Worm (Caenorhabditis elegans) whole organism, mixed stage, embryonic: ENCODE data around the gene ftt-2.

ENCODE experiments used
- M03D4.4 ChIP-seq: sonication (generic microtip); optimal IDR thresholded peaks from 2 replicates; lab custom pipeline; 2017; ENCODE audit warnings: mild to moderate bottlenecking, missing genetic modification characterization, missing compliant biosample characterization
- bed-3 ChIP-seq: fragments of 200-800 bp; sonication (Bioruptor generic); optimal IDR thresholded peaks from 3 replicates; lab custom pipeline; 2018; ENCODE audit warnings: mild to moderate bottlenecking, missing genetic modification characterization, moderate library complexity, missing compliant biosample characterization
- blmp-1 ChIP-seq: fragments of 150-350 bp; optimal IDR thresholded peaks from 2 replicates; lab custom pipeline; 2014; ENCODE audit warnings: missing biosample characterization, missing genetic modification characterization
- ceh-43 ChIP-seq: fragments of 200-800 bp; sonication (Bioruptor generic); optimal IDR thresholded peaks from 2 replicates; lab custom pipeline; 2018; ENCODE audit warnings: mild to moderate bottlenecking, missing genetic modification characterization, moderate library complexity, missing compliant biosample characterization
- ceh-83 ChIP-seq: fragments of 200-800 bp; sonication (Bioruptor generic); optimal IDR thresholded peaks from 2 replicates; lab custom pipeline; 2018; ENCODE audit warnings: mild to moderate bottlenecking, missing genetic modification characterization, missing compliant biosample characterization
- ces-1 ChIP-seq: fragments of 150-350 bp; optimal IDR thresholded peaks from 2 replicates; lab custom pipeline; 2014; ENCODE audit warnings: missing biosample characterization, missing genetic modification reagents, missing genetic modification characterization
- cnd-1 ChIP-seq: fragments of 200-800 bp; sonication (Bioruptor generic); optimal IDR thresholded peaks from 2 replicates; lab custom pipeline; 2018; ENCODE audit warnings: mild to moderate bottlenecking, missing genetic modification characterization, missing compliant biosample characterization
- drap-1 ChIP-seq: fragments of 200-800 bp; sonication (Bioruptor generic); optimal IDR thresholded peaks from 3 replicates; lab custom pipeline; 2018; ENCODE audit warnings: mild to moderate bottlenecking, missing genetic modification characterization, missing compliant biosample characterization
- elt-3 ChIP-seq: fragments of 150-350 bp; optimal IDR thresholded peaks from 2 replicates; lab custom pipeline; 2014; ENCODE audit warnings: missing biosample characterization, missing genetic modification characterization
- flh-1 ChIP-seq: fragments of 200-800 bp; sonication (Bioruptor generic); optimal IDR thresholded peaks from 2 replicates; lab custom pipeline; 2018; ENCODE audit warnings: mild to moderate bottlenecking, missing genetic modification characterization, moderate library complexity, missing compliant biosample characterization
- hlh-1 ChIP-seq: fragments of 150-350 bp; optimal IDR thresholded peaks from 2 replicates; lab custom pipeline; 2014; ENCODE audit warnings: missing biosample characterization, missing genetic modification reagents, missing genetic modification characterization
- lin-13 ChIP-seq: fragments of 150-350 bp; optimal IDR thresholded peaks from 2 replicates; lab custom pipeline; 2014; ENCODE audit warnings: missing biosample characterization, missing genetic modification characterization
- lin-32 ChIP-seq: fragments of 200-800 bp; sonication (Bioruptor generic); optimal IDR thresholded peaks from 2 replicates; lab custom pipeline; 2018; ENCODE audit warnings: mild to moderate bottlenecking, missing genetic modification characterization, missing compliant biosample characterization
- lsy-2 ChIP-seq: fragments of 150-350 bp; optimal IDR thresholded peaks from 2 replicates; lab custom pipeline; 2014; ENCODE audit warnings: missing biosample characterization, missing genetic modification characterization
- mab-5 ChIP-seq: fragments of 150-350 bp; optimal IDR thresholded peaks from 2 replicates; lab custom pipeline; 2014; ENCODE audit warnings: missing biosample characterization, missing genetic modification characterization
- mep-1 ChIP-seq: fragments of 150-350 bp; optimal IDR thresholded peaks from 2 replicates; lab custom pipeline; 2017; ENCODE audit warnings: missing biosample characterization, missing genetic modification reagents, missing genetic modification characterization, inconsistent platforms
- nhr-12 ChIP-seq: fragments of 150-350 bp; optimal IDR thresholded peaks from 2 replicates; lab custom pipeline; 2014; ENCODE audit warnings: missing biosample characterization, missing genetic modification characterization
- nhr-2 ChIP-seq: fragments of 150-350 bp; optimal IDR thresholded peaks from 2 replicates; lab custom pipeline; 2014; ENCODE audit warnings: missing biosample characterization, missing genetic modification characterization
- nhr-28 ChIP-seq: fragments of 150-350 bp; optimal IDR thresholded peaks from 2 replicates; lab custom pipeline; 2014; ENCODE audit warnings: missing biosample characterization, missing genetic modification characterization
- pha-4 ChIP-seq: fragments of 150-350 bp; optimal IDR thresholded peaks from 2 replicates; lab custom pipeline; 2018; ENCODE audit warnings: missing biosample characterization, missing genetic modification reagents, missing genetic modification characterization
- snpc-4 ChIP-seq: fragments of 150-350 bp; optimal IDR thresholded peaks from 2 replicates; lab custom pipeline; 2014; ENCODE audit warnings: missing biosample characterization, missing genetic modification characterization
- sptf-1 ChIP-seq: sonication (generic microtip); optimal IDR thresholded peaks from 2 replicates; lab custom pipeline; 2017; ENCODE audit warnings: mild to moderate bottlenecking, missing genetic modification characterization, moderate library complexity, missing compliant biosample characterization
- tbx-8 ChIP-seq: fragments of 200-800 bp; sonication (Bioruptor generic); optimal IDR thresholded peaks from 2 replicates; lab custom pipeline; 2018; ENCODE audit warnings: mild to moderate bottlenecking, missing genetic modification characterization, moderate library complexity, missing compliant biosample characterization
- unc-120 ChIP-seq: sonication (generic microtip); optimal IDR thresholded peaks from 2 replicates; lab custom pipeline; 2017; ENCODE audit warnings: missing genetic modification characterization, missing compliant biosample characterization; ENCODE audit not compliant: poor library complexity, severe bottlenecking
- unc-39 ChIP-seq: fragments of 150-350 bp; optimal IDR thresholded peaks from 2 replicates; lab custom pipeline; 2014; ENCODE audit warnings: missing biosample characterization, missing genetic modification characterization
- unc-62 ChIP-seq: fragments of 150-350 bp; optimal IDR thresholded peaks from 2 replicates; lab custom pipeline; 2014; ENCODE audit warnings: missing biosample characterization, missing genetic modification reagents, missing genetic modification characterization
- zip-8 ChIP-seq: fragments of 150-350 bp; optimal IDR thresholded peaks from 2 replicates; lab custom pipeline; 2014; ENCODE audit warnings: missing biosample characterization, missing genetic modification characterization
- ztf-11 ChIP-seq: fragments of 150-350 bp; optimal IDR thresholded peaks from 2 replicates; lab custom pipeline; 2014; ENCODE audit warnings: missing biosample characterization, missing genetic modification characterization

The ftt-2 gene

ce11 chrX:11641562-11641961 lies 36.3 kb upstream of the ftt-2 start:
- no peak for TF ChIP-seq cnd-1 (tag; lab: Kevin White, UChicago)
- TF ChIP-seq nhr-2 (tag; lab: Kevin White, UChicago) = no peak
- no peak for TF ChIP-seq lin-13
- no peak for TF ChIP-seq ceh-43 (GFP tag; lab: Kevin White, UChicago)
- no peak for TF ChIP-seq ceh-83
- TF ChIP-seq drap-1 (GFP tag; lab: Kevin White, UChicago) = no peak
- TF ChIP-seq ces-1 (GFP tag; lab: Kevin White, UChicago) = peak; percentile 47
- TF ChIP-seq nhr-28 = no peak

- TF ChIP-seq unc-120 (tag; lab: Kevin White, UChicago) (peak; percentile 17), zip-8 (no peak), flh-1 (no peak), unc-62 (GFP tag; lab: Kevin White, UChicago) (peak; percentile 62), ces-1 (GFP tag; lab: Kevin White, UChicago) (peak; percentile 82), lin-13 (no peak), drap-1 (GFP tag; lab: Kevin White, UChicago) (no peak)
Measured at ce11 chrX:11640463-11640995, 35.3 kb upstream of the ftt-2 start.

- peak; percentile 98 for TF ChIP-seq ces-1 (GFP tag; lab: Kevin White, UChicago)
- TF ChIP-seq ceh-43 (GFP tag; lab: Kevin White, UChicago) = no peak
Measured at ce11 chrX:11638987-11639386, 33.8 kb upstream of the ftt-2 start.

- no peak for TF ChIP-seq bed-3 (GFP tag; lab: Kevin White, UChicago)
- TF ChIP-seq ceh-83 = no peak
- no peak for TF ChIP-seq M03D4.4 (tag; lab: Kevin White, UChicago)
- TF ChIP-seq hlh-1 (tag; lab: Kevin White, UChicago) = peak; percentile 27
Measured at ce11 chrX:11637721-11638120, 32.5 kb upstream of the ftt-2 start.

ce11 chrX:11633278-11633677 lies 28.1 kb upstream of the ftt-2 start:
- TF ChIP-seq ces-1 (GFP tag; lab: Kevin White, UChicago) = peak; percentile 33
- no peak for TF ChIP-seq nhr-12 (tag; lab: Kevin White, UChicago)
- TF ChIP-seq elt-3 = no peak
- TF ChIP-seq mep-1 (tag; lab: Kevin White, UChicago) = no peak
- TF ChIP-seq unc-62 (GFP tag; lab: Kevin White, UChicago) = no peak
- no peak for TF ChIP-seq sptf-1

ce11 chrX:11632107-11632506 lies 26.9 kb upstream of the ftt-2 start, which contains the start of gene sto-6:
sto-6 (plus strand) TSS chrX:11632407.
- no peak for TF ChIP-seq lin-13
- no peak for TF ChIP-seq ceh-43 (GFP tag; lab: Kevin White, UChicago)
- no peak for TF ChIP-seq nhr-28
- TF ChIP-seq nhr-2 (tag; lab: Kevin White, UChicago) = no peak

ce11 chrX:11630499-11630898 lies 25.3 kb upstream of the ftt-2 start:
- peak; percentile 89 for TF ChIP-seq ces-1 (GFP tag; lab: Kevin White, UChicago)
- no peak for TF ChIP-seq sptf-1
- no peak for TF ChIP-seq lin-32 (GFP tag; lab: Kevin White, UChicago)
- TF ChIP-seq mep-1 (tag; lab: Kevin White, UChicago) = no peak
- no peak for TF ChIP-seq snpc-4 (tag; lab: Kevin White, UChicago)

ce11 chrX:11628580-11628979 lies 23.4 kb upstream of the ftt-2 start, which contains the start of gene spp-30:
spp-30 (minus strand) TSS chrX:11628680.
- TF ChIP-seq unc-120 (tag; lab: Kevin White, UChicago) (no peak), unc-39 (tag; lab: Kevin White, UChicago) (no peak)

ce11 chrX:11627013-11627412 lies 21.8 kb upstream of the ftt-2 start, which contains the start of gene twk-44:
twk-44 (minus strand) TSS chrX:11627113.
- TF ChIP-seq tbx-8 (GFP tag; lab: Kevin White, UChicago) = no peak
- TF ChIP-seq ces-1 (GFP tag; lab: Kevin White, UChicago) = no peak
- TF ChIP-seq cnd-1 (tag; lab: Kevin White, UChicago) = no peak
- no peak for TF ChIP-seq nhr-12 (tag; lab: Kevin White, UChicago)
- TF ChIP-seq pha-4 (tag; lab: Kevin White, UChicago) = no peak
- TF ChIP-seq unc-62 (GFP tag; lab: Kevin White, UChicago) = no peak
- TF ChIP-seq sptf-1 = no peak
- TF ChIP-seq nhr-2 (tag; lab: Kevin White, UChicago) = no peak
- TF ChIP-seq ceh-43 (GFP tag; lab: Kevin White, UChicago) = no peak
- no peak for TF ChIP-seq unc-120 (tag; lab: Kevin White, UChicago)
- no peak for TF ChIP-seq blmp-1 (tag; lab: Kevin White, UChicago)
- TF ChIP-seq snpc-4 (tag; lab: Kevin White, UChicago) = no peak
- TF ChIP-seq nhr-28 = no peak
- no peak for TF ChIP-seq lsy-2 (tag; lab: Kevin White, UChicago)
- no peak for TF ChIP-seq mab-5 (tag; lab: Kevin White, UChicago)
- no peak for TF ChIP-seq bed-3 (GFP tag; lab: Kevin White, UChicago)
- no peak for TF ChIP-seq elt-3
- TF ChIP-seq ztf-11 (tag; lab: Kevin White, UChicago) = no peak
- TF ChIP-seq mep-1 (tag; lab: Kevin White, UChicago) = no peak
